Fruit fly (Drosophila melanogaster) whole organism, embryonic: ENCODE data around the gene Or83a.
A peak's percentile ranks its signal among the peaks of the same experiment; 100 is the strongest.

ENCODE experiments used
- B-H1 ChIP-seq: fragments of 200-800 bp; sonication (Bioruptor generic); IDR thresholded peaks from 3 replicates; pipeline ENCODE4 v1.3.6; 2022; ENCODE audit warnings: missing biosample characterization, missing genetic modification characterization
- Bgb ChIP-seq: fragments of 200-800 bp; sonication (Bioruptor generic); IDR thresholded peaks from 2 replicates; pipeline ENCODE4 v1.3.6; 2022; ENCODE audit warnings: missing biosample characterization, missing genetic modification characterization; ENCODE audit not compliant: partially characterized antibody
- C15 ChIP-seq: fragments of 200-800 bp; sonication (Bioruptor generic); IDR thresholded peaks from 3 replicates; pipeline ENCODE4 v1.3.6; 2022; ENCODE audit warnings: missing biosample characterization, missing genetic modification characterization
- CG1024 ChIP-seq: fragments of 200-800 bp; sonication (Bioruptor generic); IDR thresholded peaks from 2 replicates; pipeline ENCODE4 v1.3.6; 2022; ENCODE audit warnings: missing biosample characterization, missing genetic modification characterization
- CG11085 ChIP-seq: fragments of 200-800 bp; sonication (Bioruptor generic); IDR thresholded peaks from 2 replicates; pipeline ENCODE4 v1.3.6; 2022; ENCODE audit warnings: missing biosample characterization, missing genetic modification characterization
- CG12155 ChIP-seq: fragments of 200-800 bp; sonication (Bioruptor generic); optimal IDR thresholded peaks from 3 replicates; lab custom pipeline; 2016; ENCODE audit warnings: missing biosample characterization, missing genetic modification characterization
- CG12744 ChIP-seq: fragments of 200-800 bp; sonication (Bioruptor generic); optimal IDR thresholded peaks from 2 replicates; lab custom pipeline; 2016; ENCODE audit warnings: missing biosample characterization, missing genetic modification characterization
- CG15073 ChIP-seq: fragments of 200-800 bp; sonication (Bioruptor generic); optimal IDR thresholded peaks from 2 replicates; lab custom pipeline; 2016; ENCODE audit warnings: missing biosample characterization, missing genetic modification characterization
- CG15514 ChIP-seq: fragments of 200-800 bp; sonication (Bioruptor generic); optimal IDR thresholded peaks from 3 replicates; lab custom pipeline; 2017; ENCODE audit warnings: missing biosample characterization, missing genetic modification characterization, mild to moderate bottlenecking, moderate library complexity, missing genetic modification reagents
- CG17829 ChIP-seq: fragments of 200-800 bp; optimal IDR thresholded peaks from 2 replicates; lab custom pipeline; 2019; ENCODE audit warnings: missing biosample characterization, mild to moderate bottlenecking, missing genetic modification characterization, moderate library complexity
- CG18476 ChIP-seq: fragments of 200-800 bp; sonication (Bioruptor generic); optimal IDR thresholded peaks from 2 replicates; lab custom pipeline; 2016; ENCODE audit warnings: missing biosample characterization, mild to moderate bottlenecking, missing genetic modification characterization
- CG2678 ChIP-seq: fragments of 200-800 bp; sonication (Bioruptor generic); optimal IDR thresholded peaks from 3 replicates; lab custom pipeline; 2019; ENCODE audit warnings: missing biosample characterization, mild to moderate bottlenecking, missing genetic modification characterization, moderate library complexity
- CG30020 ChIP-seq: fragments of 200-800 bp; optimal IDR thresholded peaks from 2 replicates; lab custom pipeline; 2019; ENCODE audit warnings: missing biosample characterization, mild to moderate bottlenecking, missing genetic modification characterization, moderate library complexity
- CG34376 ChIP-seq: fragments of 200-800 bp; sonication (Bioruptor generic); optimal IDR thresholded peaks from 2 replicates; lab custom pipeline; 2018; ENCODE audit warnings: missing biosample characterization, mild to moderate bottlenecking, missing genetic modification characterization
- CG4617 ChIP-seq: fragments of 200-800 bp; sonication (Bioruptor generic); optimal IDR thresholded peaks from 3 replicates; lab custom pipeline; 2016; ENCODE audit warnings: missing biosample characterization, missing genetic modification characterization, borderline replicate concordance
- CG5245 ChIP-seq: fragments of 200-800 bp; sonication (Bioruptor generic); optimal IDR thresholded peaks from 3 replicates; lab custom pipeline; 2016; ENCODE audit warnings: missing biosample characterization, missing genetic modification characterization
- CG6254 ChIP-seq: fragments of 200-800 bp; sonication (Bioruptor generic); optimal IDR thresholded peaks from 3 replicates; lab custom pipeline; 2017; ENCODE audit warnings: mild to moderate bottlenecking, missing biosample characterization, missing genetic modification reagents, missing genetic modification characterization
- CG8765 ChIP-seq: fragments of 200-800 bp; sonication (Bioruptor generic); IDR thresholded peaks from 2 replicates; pipeline ENCODE4 v1.3.6; 2022; ENCODE audit warnings: missing biosample characterization, missing genetic modification characterization
- CG9797 ChIP-seq: fragments of 200-800 bp; sonication (Bioruptor generic); optimal IDR thresholded peaks from 3 replicates; lab custom pipeline; 2018; ENCODE audit warnings: missing biosample characterization, mild to moderate bottlenecking, missing genetic modification characterization
- Doc3 ChIP-seq: fragments of 200-800 bp; sonication (Bioruptor generic); IDR thresholded peaks from 3 replicates; pipeline ENCODE4 v1.3.6; 2022; ENCODE audit warnings: missing biosample characterization, missing genetic modification characterization; ENCODE audit not compliant: partially characterized antibody
- Elba2 ChIP-seq: fragments of 200-800 bp; sonication (Bioruptor generic); optimal IDR thresholded peaks from 3 replicates; lab custom pipeline; 2016; ENCODE audit warnings: missing biosample characterization, missing genetic modification characterization
- H2.0 ChIP-seq: fragments of 200-800 bp; sonication (Bioruptor generic); IDR thresholded peaks from 2 replicates; pipeline ENCODE4 v1.3.6; 2022; ENCODE audit warnings: missing biosample characterization, missing genetic modification characterization
- Nf-YB ChIP-seq: fragments of 200-800 bp; sonication (Bioruptor generic); optimal IDR thresholded peaks from 3 replicates; lab custom pipeline; 2019; ENCODE audit warnings: missing biosample characterization, mild to moderate bottlenecking, missing genetic modification characterization, moderate library complexity
- Rx ChIP-seq: fragments of 200-800 bp; sonication (Bioruptor generic); IDR thresholded peaks from 2 replicates; pipeline ENCODE4 v1.3.6; 2022; ENCODE audit warnings: missing biosample characterization, missing genetic modification characterization
- Scr ChIP-seq: fragments of 200-800 bp; sonication (Bioruptor generic); IDR thresholded peaks from 2 replicates; pipeline ENCODE4 v1.3.6; 2022; ENCODE audit warnings: missing biosample characterization, missing genetic modification characterization; ENCODE audit not compliant: partially characterized antibody
- Sox100B ChIP-seq: fragments of 200-800 bp; sonication (Bioruptor generic); optimal IDR thresholded peaks from 3 replicates; lab custom pipeline; 2018; ENCODE audit warnings: missing biosample characterization, mild to moderate bottlenecking, missing genetic modification characterization
- Usf ChIP-seq: fragments of 200-800 bp; sonication (Bioruptor generic); optimal IDR thresholded peaks from 2 replicates; lab custom pipeline; 2017; ENCODE audit warnings: missing genotype, missing biosample characterization, missing genetic modification characterization
- Xbp1 ChIP-seq: fragments of 200-800 bp; sonication (Bioruptor generic); optimal IDR thresholded peaks from 3 replicates; lab custom pipeline; 2016; ENCODE audit warnings: missing biosample characterization, mild to moderate bottlenecking, missing genetic modification characterization
- ato ChIP-seq: fragments of 200-800 bp; sonication (Bioruptor generic); IDR thresholded peaks from 2 replicates; pipeline ENCODE4 v1.3.6; 2022; ENCODE audit warnings: missing biosample characterization, missing genetic modification characterization; ENCODE audit not compliant: partially characterized antibody
- btn ChIP-seq: fragments of 200-800 bp; sonication (Bioruptor generic); optimal IDR thresholded peaks from 2 replicates; lab custom pipeline; 2016; ENCODE audit warnings: missing biosample characterization, missing genetic modification characterization
- cad ChIP-seq: fragments of >200 bp; optimal IDR thresholded peaks from 2 replicates; lab custom pipeline; 2017; ENCODE audit warnings: missing biosample characterization, missing genetic modification characterization
- chinmo ChIP-seq: fragments of 200-800 bp; sonication (Bioruptor generic); IDR thresholded peaks from 4 replicates; pipeline ENCODE4 v1.3.6; 2022; ENCODE audit warnings: missing biosample characterization, missing genetic modification characterization; ENCODE audit not compliant: partially characterized antibody
- dysf ChIP-seq: fragments of 200-800 bp; sonication (Bioruptor generic); IDR thresholded peaks from 3 replicates; pipeline ENCODE4 v1.3.6; 2022; ENCODE audit warnings: missing biosample characterization, missing genetic modification characterization
- fd3F ChIP-seq: fragments of 200-800 bp; sonication (Bioruptor generic); optimal IDR thresholded peaks from 2 replicates; lab custom pipeline; 2018; ENCODE audit warnings: missing biosample characterization, mild to moderate bottlenecking, missing genetic modification characterization, moderate library complexity
- gro ChIP-seq: fragments of 200-800 bp; sonication (Bioruptor generic); optimal IDR thresholded peaks from 2 replicates; lab custom pipeline; 2016; ENCODE audit warnings: missing biosample characterization, missing genetic modification characterization
- inv ChIP-seq: fragments of 200-800 bp; sonication (Bioruptor generic); IDR thresholded peaks from 2 replicates; pipeline ENCODE4 v1.3.6; 2022; ENCODE audit warnings: missing biosample characterization, missing genetic modification characterization; ENCODE audit not compliant: partially characterized antibody
- lab ChIP-seq: fragments of 200-800 bp; sonication (Bioruptor generic); optimal IDR thresholded peaks from 3 replicates; lab custom pipeline; 2017; ENCODE audit warnings: missing biosample characterization, missing genetic modification characterization, mild to moderate bottlenecking, moderate library complexity, missing genetic modification reagents
- nerfin-1 ChIP-seq: fragments of 200-800 bp; sonication (Bioruptor generic); optimal IDR thresholded peaks from 3 replicates; lab custom pipeline; 2019; ENCODE audit warnings: missing biosample characterization, mild to moderate bottlenecking, missing genetic modification characterization, moderate library complexity
- nmo ChIP-seq: fragments of 200-800 bp; sonication (Bioruptor generic); optimal IDR thresholded peaks from 2 replicates; lab custom pipeline; 2018; ENCODE audit warnings: missing biosample characterization, mild to moderate bottlenecking, missing genetic modification characterization, moderate library complexity
- phol ChIP-seq: fragments of 200-800 bp; sonication (Bioruptor generic); optimal IDR thresholded peaks from 3 replicates; lab custom pipeline; 2018; ENCODE audit warnings: missing biosample characterization, mild to moderate bottlenecking, missing genetic modification characterization, moderate library complexity
- pnt ChIP-seq: fragments of 200-800 bp; sonication (Bioruptor generic); optimal IDR thresholded peaks from 3 replicates; lab custom pipeline; 2016; ENCODE audit warnings: missing biosample characterization, missing genetic modification characterization
- rib ChIP-seq: fragments of 200-800 bp; sonication (Bioruptor generic); IDR thresholded peaks from 2 replicates; pipeline ENCODE4 v1.3.6; 2022; ENCODE audit warnings: missing biosample characterization, missing genetic modification characterization
- ro ChIP-seq: fragments of 200-800 bp; sonication (Bioruptor generic); IDR thresholded peaks from 2 replicates; pipeline ENCODE4 v1.3.6; 2022; ENCODE audit warnings: missing biosample characterization, missing genetic modification characterization
- sens ChIP-seq: fragments of 200-800 bp; sonication (Bioruptor generic); peaks from one replicate; lab custom pipeline; 2016; ENCODE audit warnings: missing biosample characterization, missing genetic modification characterization
- slou ChIP-seq: fragments of 200-800 bp; sonication (Bioruptor generic); optimal IDR thresholded peaks from 3 replicates; lab custom pipeline; 2016; ENCODE audit warnings: missing biosample characterization, missing genetic modification characterization
- stwl ChIP-seq: fragments of 200-800 bp; sonication (Bioruptor generic); optimal IDR thresholded peaks from 3 replicates; lab custom pipeline; 2018; ENCODE audit warnings: missing biosample characterization, mild to moderate bottlenecking, missing genetic modification characterization, moderate library complexity
- tio ChIP-seq: fragments of 200-800 bp; sonication (Bioruptor generic); optimal IDR thresholded peaks from 2 replicates; lab custom pipeline; 2017; ENCODE audit warnings: missing biosample characterization, missing genetic modification characterization, inconsistent platforms
- trem ChIP-seq: fragments of 200-800 bp; optimal IDR thresholded peaks from 3 replicates; lab custom pipeline; 2019; ENCODE audit warnings: missing biosample characterization, mild to moderate bottlenecking, missing genetic modification characterization, moderate library complexity
- vnd ChIP-seq: fragments of 200-800 bp; sonication (Bioruptor generic); IDR thresholded peaks from 3 replicates; pipeline ENCODE4 v1.3.6; 2022; ENCODE audit warnings: missing biosample characterization, missing genetic modification characterization; ENCODE audit not compliant: partially characterized antibody
- z ChIP-seq: fragments of 200-800 bp; sonication (Bioruptor generic); IDR thresholded peaks from 3 replicates; pipeline ENCODE4 v1.3.6; 2022; ENCODE audit warnings: missing biosample characterization, missing genetic modification characterization
- zfh2 ChIP-seq: fragments of 200-800 bp; sonication (Bioruptor generic); optimal IDR thresholded peaks from 2 replicates; lab custom pipeline; 2016; ENCODE audit warnings: missing biosample characterization, missing genetic modification characterization

The Or83a gene

dm6 chr3R:5357935-5358414 is 41.0 kb downstream of the Or83a start, which contains the start of gene Prosbeta7 (continued):
- TF ChIP-seq Elba2 (GFP tag; lab: Kevin White, UChicago) (peak; percentile 57), Usf (no peak), CG12155 (GFP tag; lab: Kevin White, UChicago) (no peak), fd3F (GFP tag; lab: Kevin White, UChicago) (no peak), sens (GFP tag; lab: Kevin White, UChicago) (no peak), CG2678 (tag; lab: Kevin White, UChicago) (no peak), btn (GFP tag; lab: Kevin White, UChicago) (no peak), CG9797 (GFP tag; lab: Kevin White, UChicago) (peak; percentile 90), CG5245 (GFP tag; lab: Kevin White, UChicago) (no peak), phol (tag; lab: Kevin White, UChicago) (peak; percentile 10), trem (peak; percentile 62), CG1024 (GFP tag; lab: Robert Waterston, UW) (no peak), rib (GFP tag; lab: Robert Waterston, UW) (no peak), stwl (tag; lab: Kevin White, UChicago) (peak; percentile 100), CG15514 (GFP tag; lab: Kevin White, UChicago) (peak; percentile 97), lab (no peak), slou (no peak), CG8765 (GFP tag; lab: Robert Waterston, UW) (no peak), CG12744 (GFP tag; lab: Kevin White, UChicago) (no peak), Nf-YB (GFP tag; lab: Kevin White, UChicago) (no peak), Xbp1 (GFP tag; lab: Kevin White, UChicago) (no peak), zfh2 (GFP tag; lab: Kevin White, UChicago) (no peak), pnt (GFP tag; lab: Kevin White, UChicago) (no peak), CG15073 (GFP tag; lab: Kevin White, UChicago) (no peak), dysf (GFP tag; lab: Robert Waterston, UW) (no peak), z (GFP tag; lab: Robert Waterston, UW) (no peak), ato (GFP tag; lab: Robert Waterston, UW) (peak; percentile 81), CG30020 (tag; lab: Kevin White, UChicago) (no peak), cad (no peak), CG11085 (GFP tag; lab: Robert Waterston, UW) (no peak), B-H1 (GFP tag; lab: Robert Waterston, UW) (no peak), nmo (no peak), CG4617 (GFP tag; lab: Kevin White, UChicago) (peak; percentile 68), CG6254 (GFP tag; lab: Kevin White, UChicago) (no peak), Bgb (peak; percentile 78), Sox100B (no peak), gro (GFP tag; lab: Kevin White, UChicago) (peak; percentile 6), chinmo (GFP tag; lab: Robert Waterston, UW) (no peak), nerfin-1 (tag; lab: Kevin White, UChicago) (peak; percentile 14), Doc3 (peak; percentile 57; the same call in 2 of the 3 replicates), CG34376 (no peak), CG17829 (tag; lab: Kevin White, UChicago) (peak; percentile 15), vnd (peak; percentile 8; the same call in 1 of the 3 replicates), CG18476 (GFP tag; lab: Kevin White, UChicago) (no peak), Rx (no peak), Scr (peak; percentile 69), ro (GFP tag; lab: Robert Waterston, UW) (no peak), H2.0 (GFP tag; lab: Robert Waterston, UW) (no peak), C15 (no peak), inv (GFP tag; lab: Robert Waterston, UW) (peak; percentile 29; the same call in 1 of the 2 replicates), tio (GFP tag; lab: Kevin White, UChicago) (no peak)
